Worm (Caenorhabditis elegans) whole organism, early embryonic: ENCODE data around the gene srw-26.

Experiments used
- F13C5.2 ChIP-seq: sonication (generic microtip); optimal IDR thresholded peaks from 2 replicates; lab custom pipeline; 2017; ENCODE audit warnings: mild to moderate bottlenecking, missing genetic modification characterization, inconsistent platforms, missing compliant biosample characterization
- aly-1 ChIP-seq: sonication (generic microtip); optimal IDR thresholded peaks from 2 replicates; lab custom pipeline; 2016; ENCODE audit warnings: missing genetic modification characterization, missing compliant biosample characterization
- ama-1 ChIP-seq: fragments of 150-350 bp; optimal IDR thresholded peaks from 2 replicates; lab custom pipeline; 2014
- ceh-13 ChIP-seq: fragments of 200-800 bp; sonication (Bioruptor generic); optimal IDR thresholded peaks from 2 replicates; lab custom pipeline; 2018; ENCODE audit warnings: mild to moderate bottlenecking, missing genetic modification characterization, missing compliant biosample characterization
- ceh-36 ChIP-seq: sonication (generic microtip); optimal IDR thresholded peaks from 2 replicates; lab custom pipeline; 2016; ENCODE audit warnings: missing genetic modification characterization, inconsistent platforms, missing compliant biosample characterization
- ets-7 ChIP-seq: sonication (generic microtip); optimal IDR thresholded peaks from 2 replicates; lab custom pipeline; 2016; ENCODE audit warnings: missing genotype, missing genetic modification characterization, missing compliant biosample characterization
- hmg-4 ChIP-seq: fragments of 200-800 bp; sonication (Bioruptor generic); optimal IDR thresholded peaks from 2 replicates; lab custom pipeline; 2018; ENCODE audit warnings: mild to moderate bottlenecking, missing genetic modification characterization, missing compliant biosample characterization
- hnd-1 ChIP-seq: sonication (generic microtip); optimal IDR thresholded peaks from 2 replicates; lab custom pipeline; 2016; ENCODE audit warnings: missing genetic modification characterization, missing compliant biosample characterization
- pes-1 ChIP-seq: fragments of 200-800 bp; sonication (Bioruptor generic); IDR thresholded peaks from 2 replicates; pipeline ENCODE4 v1.3.6; 2022; ENCODE audit warnings: missing genetic modification reagents, missing genetic modification characterization, missing compliant biosample characterization
- sea-1 ChIP-seq: fragments of 200-800 bp; sonication (Bioruptor generic); conservative IDR thresholded peaks from 2 replicates; pipeline ENCODE4 v1.3.6; 2022; ENCODE audit warnings: missing genetic modification characterization, missing compliant biosample characterization

DNA sequence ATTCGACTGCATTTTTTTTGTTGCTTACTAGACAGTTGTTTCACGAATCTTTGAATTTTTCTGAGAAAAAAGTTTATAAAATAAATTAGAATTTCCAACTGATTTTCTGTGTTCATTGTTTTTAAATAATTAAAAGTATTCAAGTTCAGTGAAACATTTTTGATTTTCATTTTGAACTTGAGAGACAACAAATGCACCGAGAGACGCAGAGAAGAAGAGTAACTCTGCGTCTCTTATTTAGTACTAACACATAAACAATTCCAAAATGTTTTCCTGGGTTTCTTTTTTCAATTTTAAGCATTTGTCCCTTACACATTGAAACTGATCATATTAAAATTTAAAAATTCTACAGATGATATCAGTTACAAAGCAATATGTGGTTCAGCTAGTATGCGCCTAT lies 27.2 kb upstream of the srw-26 start:
- TF ChIP-seq pes-1 (no peak), ceh-13 (GFP tag; lab: Kevin White, UChicago) (no peak), ceh-36 (tag; lab: Kevin White, UChicago) (no peak), hnd-1 (no peak), sea-1 (GFP tag; lab: Robert Waterston, UW) (no peak), ama-1 (lab: Kevin White, UChicago) (no peak), F13C5.2 (no peak), hmg-4 (GFP tag; lab: Kevin White, UChicago) (no peak), ets-7 (tag; lab: Kevin White, UChicago) (no peak), aly-1 (tag; lab: Kevin White, UChicago) (no peak)
